Fruit fly (Drosophila melanogaster): ENCODE results near the gene CG2021.
A peak's percentile ranks its signal among the peaks of the same experiment; 100 is the strongest.

Gene CG2021

DNA sequence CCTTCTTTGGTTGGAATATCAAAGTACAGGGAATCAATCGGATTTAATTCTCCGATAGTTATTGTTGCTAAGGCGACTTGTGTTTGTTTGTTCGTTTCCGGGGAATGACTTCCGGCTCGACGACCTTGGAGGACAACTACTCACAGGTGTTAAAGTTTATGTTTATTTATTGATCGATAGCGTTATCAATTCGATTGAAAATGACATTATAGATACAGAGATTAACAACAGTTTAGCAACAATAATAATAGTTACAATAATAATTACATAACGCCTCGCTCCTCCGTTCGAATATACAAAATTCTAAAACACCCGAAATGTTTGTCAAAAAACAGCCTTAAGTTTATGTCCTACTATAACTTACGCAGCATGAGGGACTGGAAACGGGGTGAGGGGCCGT lies 5.6 kb downstream of the CG2021 start, which contains the start of gene Dhc62B:
Gene Dhc62B (minus strand): TSS at position 101 of the 400 bp plus-strand sequence.
- TF ChIP-seq CG17806 (tag; optimal IDR thresholded peaks at IDR 0.05) (no peak), gl (tag; optimal IDR thresholded peaks at IDR 0.05) (no peak), Pif1A (GFP tag; optimal IDR thresholded peaks at IDR 0.05) (no peak)

DNA sequence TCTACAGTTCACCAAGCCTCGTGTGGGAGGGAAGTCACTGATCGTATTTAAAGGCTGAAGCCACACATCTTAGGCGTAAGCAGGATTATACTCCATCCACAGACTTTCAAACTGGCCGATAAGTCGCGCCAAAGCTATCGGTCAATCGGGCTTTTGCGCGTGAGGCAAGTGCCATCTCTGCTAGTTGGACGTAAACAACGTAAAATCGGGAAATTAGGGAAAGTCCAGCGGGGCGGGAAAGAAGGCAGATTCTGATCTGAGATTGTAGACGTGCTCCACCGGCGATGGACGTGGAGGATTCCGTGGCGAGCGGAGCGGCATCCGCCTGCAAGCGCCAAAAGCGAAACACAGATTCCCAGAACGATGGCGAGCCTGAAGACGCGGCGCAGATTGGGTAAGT lies 21.1 kb downstream of the CG2021 start, which contains the start of gene CG8001:
Gene CG8001 (plus strand): TSS at position 17 of the 400 bp plus-strand sequence.
- TF ChIP-seq Pif1B (GFP tag; optimal IDR thresholded peaks at IDR 0.05) (no peak), Pif1A (GFP tag; optimal IDR thresholded peaks at IDR 0.05) (no peak), CG8301 (tag; optimal IDR thresholded peaks at IDR 0.05) (no peak), CG12605 (GFP tag; IDR thresholded peaks at IDR 0.05) (no peak), CG17806 (tag; optimal IDR thresholded peaks at IDR 0.05) (no peak), CG15710 (tag; optimal IDR thresholded peaks at IDR 0.05) (no peak), EcR (GFP tag; optimal IDR thresholded peaks at IDR 0.05) (no peak), CG14655 (GFP tag; optimal IDR thresholded peaks at IDR 0.05) (no peak), CG13204 (GFP tag; optimal IDR thresholded peaks at IDR 0.05) (no peak), CG8159 (tag; optimal IDR thresholded peaks at IDR 0.05) (no peak), D1 (tag; optimal IDR thresholded peaks at IDR 0.05) (no peak), CG9948 (tag; optimal IDR thresholded peaks at IDR 0.05) (no peak), CG32121 (GFP tag; IDR thresholded peaks at IDR 0.05) (no peak), CG4496 (GFP tag; IDR thresholded peaks at IDR 0.05) (no peak; the same call in 2 of the 3 replicates), Ets98B (GFP tag; IDR thresholded peaks at IDR 0.05) (no peak), fd96Ca (GFP tag; IDR thresholded peaks at IDR 0.05) (no peak), Snoo (tag; optimal IDR thresholded peaks at IDR 0.05) (no peak), rn (GFP tag; IDR thresholded peaks at IDR 0.05) (no peak), gl (tag; optimal IDR thresholded peaks at IDR 0.05) (no peak)

DNA sequence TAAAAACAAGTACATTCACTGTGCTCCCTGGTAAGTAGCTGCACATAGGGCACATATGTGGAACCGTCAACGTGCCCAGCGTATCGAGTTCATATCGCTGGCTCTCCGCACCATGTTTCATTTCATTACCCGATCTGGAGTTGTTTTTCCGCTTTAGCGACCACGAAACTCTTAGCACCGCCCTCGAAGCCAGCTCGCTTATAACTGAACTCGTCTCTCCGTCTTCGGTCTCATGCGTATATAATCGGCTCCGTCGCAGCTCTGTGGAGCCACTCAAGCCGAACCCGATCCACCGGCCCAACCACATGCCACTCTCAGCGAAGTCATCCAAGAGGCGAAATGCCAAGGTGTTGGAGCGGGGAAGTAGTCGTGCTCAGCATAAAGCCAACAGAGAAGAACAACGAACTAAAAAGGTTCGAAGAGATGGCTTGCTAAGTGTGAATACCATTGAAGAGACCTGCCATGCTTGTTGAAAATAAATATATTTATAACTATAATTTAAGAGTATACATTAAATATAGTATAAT lies 21.7 kb downstream of the CG2021 start, which contains the start of gene Cht2:
Gene Cht2 (minus strand): TSS at position 477 of the 527 bp plus-strand sequence.
- TF ChIP-seq CG12605 (GFP tag; IDR thresholded peaks at IDR 0.05), result peak; percentile 62
- peak; percentile 33; the same call in 1 of the 2 replicates for TF ChIP-seq Ets98B (GFP tag; IDR thresholded peaks at IDR 0.05)
- no peak for TF ChIP-seq CG9948 (tag; optimal IDR thresholded peaks at IDR 0.05)
- peak; percentile 36; the same call in 1 of the 3 replicates for TF ChIP-seq fd96Ca (GFP tag; IDR thresholded peaks at IDR 0.05)
- peak; percentile 59 for TF ChIP-seq Pif1B (GFP tag; optimal IDR thresholded peaks at IDR 0.05)
- no peak for TF ChIP-seq CG8301 (tag; optimal IDR thresholded peaks at IDR 0.05)
- TF ChIP-seq EcR (GFP tag; optimal IDR thresholded peaks at IDR 0.05), result peak; percentile 84
- TF ChIP-seq CG4496 (GFP tag; IDR thresholded peaks at IDR 0.05), result 0 out of 3 replicates have a peak, but pooled peaks have one; percentile 57
- no peak for TF ChIP-seq Snoo (tag; optimal IDR thresholded peaks at IDR 0.05)
- TF ChIP-seq CG32121 (GFP tag; IDR thresholded peaks at IDR 0.05), result peak; percentile 34; the same call in 1 of the 2 replicates
- TF ChIP-seq CG13204 (GFP tag; optimal IDR thresholded peaks at IDR 0.05), result peak; percentile 40
- TF ChIP-seq CG8159 (tag; optimal IDR thresholded peaks at IDR 0.05), result no peak

DNA sequence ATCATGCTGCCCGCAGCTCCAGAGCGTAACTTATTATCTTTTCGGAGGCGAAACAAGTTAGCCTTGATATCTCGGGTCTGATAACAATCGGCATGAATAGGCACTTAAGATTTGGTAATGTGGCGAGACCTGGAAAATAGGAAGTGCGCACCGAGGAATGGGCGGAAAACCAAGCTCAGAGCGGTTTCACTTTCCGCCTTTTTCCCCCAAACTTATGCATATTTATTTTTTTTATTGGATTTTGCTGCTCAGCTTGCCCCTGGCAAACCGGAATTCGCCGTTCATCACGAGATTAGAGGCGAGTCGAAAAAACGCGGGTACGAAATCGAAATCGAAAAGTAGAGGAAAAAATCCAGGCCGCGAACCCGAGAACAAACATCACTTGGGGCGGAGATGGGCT lies 22.3 kb downstream of the CG2021 start:
- TF ChIP-seq D1 (tag; optimal IDR thresholded peaks at IDR 0.05), result no peak
- no peak for TF ChIP-seq CG17806 (tag; optimal IDR thresholded peaks at IDR 0.05)
- no peak for TF ChIP-seq Pif1B (GFP tag; optimal IDR thresholded peaks at IDR 0.05)
- TF ChIP-seq Snoo (tag; optimal IDR thresholded peaks at IDR 0.05), result no peak
- TF ChIP-seq CG10348 (GFP tag; IDR thresholded peaks at IDR 0.05), result no peak
- no peak for TF ChIP-seq Pif1A (GFP tag; optimal IDR thresholded peaks at IDR 0.05)

DNA sequence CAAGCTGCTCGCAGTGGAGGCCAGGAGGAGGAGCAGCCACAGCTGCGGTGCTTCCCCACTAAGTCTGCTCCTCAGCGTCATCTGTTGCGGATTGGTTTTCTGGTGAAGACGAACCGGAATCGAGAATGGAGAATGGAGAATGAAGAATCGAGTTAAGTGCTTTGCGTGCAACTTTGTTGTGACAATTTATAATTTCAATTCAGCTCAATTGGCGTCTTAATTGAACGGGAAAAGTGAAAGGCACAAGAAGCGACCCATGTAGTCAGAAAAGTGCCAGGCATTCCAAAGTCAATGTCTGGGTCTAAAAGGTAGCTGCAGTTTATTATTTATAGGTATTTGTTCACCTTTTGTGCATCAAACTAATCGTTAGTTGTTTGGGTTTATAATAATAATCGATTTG lies 22.9 kb downstream of the CG2021 start:
- no peak for TF ChIP-seq CG17806 (tag; optimal IDR thresholded peaks at IDR 0.05)
- peak; percentile 51 for TF ChIP-seq gl (tag; optimal IDR thresholded peaks at IDR 0.05)

DNA sequence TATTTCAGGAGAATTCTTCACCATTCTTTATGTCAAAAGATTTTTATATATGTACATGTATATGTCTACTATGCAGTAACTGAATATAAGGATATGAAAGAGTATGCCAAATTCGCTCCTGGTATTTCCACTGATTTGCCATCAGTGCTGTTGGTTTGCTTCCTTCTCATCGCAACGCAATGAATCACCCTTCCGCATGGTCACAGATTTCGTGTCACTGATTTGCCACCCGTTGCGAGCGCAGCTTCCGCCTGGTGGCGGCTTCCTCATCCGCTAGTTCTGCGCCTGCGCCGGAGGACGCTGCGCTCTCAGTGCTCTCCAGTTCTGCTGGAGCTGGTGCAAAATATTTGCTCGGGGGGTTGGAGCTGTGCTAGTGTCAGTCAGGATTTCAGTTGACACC lies 29.0 kb downstream of the CG2021 start:
- TF ChIP-seq fd96Ca (GFP tag; IDR thresholded peaks at IDR 0.05) (no peak), CG13204 (GFP tag; optimal IDR thresholded peaks at IDR 0.05) (peak; percentile 6)

DNA sequence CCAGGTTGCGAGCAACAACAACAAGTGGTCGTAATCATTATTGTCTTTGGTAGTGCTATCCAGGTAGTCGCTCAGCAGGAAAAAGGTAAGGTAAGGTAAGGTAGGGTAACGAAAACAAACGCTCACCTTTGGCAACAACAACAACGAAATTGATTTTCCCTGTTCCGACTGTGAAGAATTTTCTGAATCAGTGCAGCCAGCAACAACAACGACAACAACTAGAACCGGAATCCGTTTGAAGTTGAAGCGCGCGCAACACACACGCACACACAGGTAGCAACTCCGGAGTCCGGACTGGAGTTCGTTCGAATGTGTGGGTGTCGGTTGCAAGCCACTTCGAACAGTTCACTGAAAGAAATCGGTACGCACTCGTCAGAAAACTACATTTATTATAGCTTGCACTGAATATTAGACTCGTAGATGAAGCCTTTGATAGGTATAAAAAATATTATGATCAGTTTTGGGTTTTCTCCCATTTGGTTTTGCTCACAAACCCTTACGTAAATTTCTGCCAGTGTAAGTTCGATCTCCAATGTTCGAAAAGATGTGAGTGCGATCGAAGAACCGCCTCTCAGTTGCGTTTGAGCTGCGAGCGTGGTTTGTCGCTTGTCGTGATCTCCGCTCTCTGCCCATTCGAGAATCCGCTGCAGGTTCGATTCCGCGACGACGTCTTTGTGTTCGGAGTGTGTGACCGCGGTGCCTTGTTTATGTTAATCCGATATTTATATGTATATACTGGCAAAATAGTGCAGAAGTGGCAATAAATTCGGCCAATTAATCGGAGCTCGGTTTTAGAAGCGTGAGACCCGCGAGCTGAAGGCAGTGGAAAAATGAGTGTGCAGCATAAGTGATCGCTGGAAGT lies 30.6 kb downstream of the CG2021 start, which contains the start of gene CG13921:
Gene CG13921 (plus strand): TSS at position 570 of the 862 bp plus-strand sequence.
- TF ChIP-seq CG8159 (tag; optimal IDR thresholded peaks at IDR 0.05), result peak; percentile 100
- TF ChIP-seq CG15710 (tag; optimal IDR thresholded peaks at IDR 0.05), result peak; percentile 99
- TF ChIP-seq CG4496 (GFP tag; IDR thresholded peaks at IDR 0.05), result peak; percentile 100
- peak; percentile 100 for TF ChIP-seq CG8301 (tag; optimal IDR thresholded peaks at IDR 0.05)
- TF ChIP-seq CG9948 (tag; optimal IDR thresholded peaks at IDR 0.05), result peak; percentile 100
- TF ChIP-seq CG13204 (GFP tag; optimal IDR thresholded peaks at IDR 0.05), result peak; percentile 97
- TF ChIP-seq CG34367 (tag; optimal IDR thresholded peaks at IDR 0.05), result peak; percentile 99
- TF ChIP-seq EcR (GFP tag; optimal IDR thresholded peaks at IDR 0.05), result peak; percentile 69
- peak; percentile 99 for TF ChIP-seq CG12605 (GFP tag; IDR thresholded peaks at IDR 0.05)
- TF ChIP-seq fd96Ca (GFP tag; IDR thresholded peaks at IDR 0.05), result peak; percentile 100
- TF ChIP-seq CG32121 (GFP tag; IDR thresholded peaks at IDR 0.05), result peak; percentile 100
- peak; percentile 100 for TF ChIP-seq Pif1B (GFP tag; optimal IDR thresholded peaks at IDR 0.05)
- peak; percentile 100 for TF ChIP-seq Snoo (tag; optimal IDR thresholded peaks at IDR 0.05)
- TF ChIP-seq gl (tag; optimal IDR thresholded peaks at IDR 0.05), result peak; percentile 99
- TF ChIP-seq rn (GFP tag; IDR thresholded peaks at IDR 0.05), result peak; percentile 99
- TF ChIP-seq CG14655 (GFP tag; optimal IDR thresholded peaks at IDR 0.05), result peak; percentile 100
- peak; percentile 99 for TF ChIP-seq Ets98B (GFP tag; IDR thresholded peaks at IDR 0.05)
- TF ChIP-seq Pif1A (GFP tag; optimal IDR thresholded peaks at IDR 0.05), result peak; percentile 100
- TF ChIP-seq D1 (tag; optimal IDR thresholded peaks at IDR 0.05), result no peak
- TF ChIP-seq CG10348 (GFP tag; IDR thresholded peaks at IDR 0.05), result peak; percentile 98
- peak; percentile 100 for TF ChIP-seq CG17806 (tag; optimal IDR thresholded peaks at IDR 0.05)
